Fruit fly (Drosophila melanogaster): Measurements from ENCODE around the gene CG31131.

DNA sequence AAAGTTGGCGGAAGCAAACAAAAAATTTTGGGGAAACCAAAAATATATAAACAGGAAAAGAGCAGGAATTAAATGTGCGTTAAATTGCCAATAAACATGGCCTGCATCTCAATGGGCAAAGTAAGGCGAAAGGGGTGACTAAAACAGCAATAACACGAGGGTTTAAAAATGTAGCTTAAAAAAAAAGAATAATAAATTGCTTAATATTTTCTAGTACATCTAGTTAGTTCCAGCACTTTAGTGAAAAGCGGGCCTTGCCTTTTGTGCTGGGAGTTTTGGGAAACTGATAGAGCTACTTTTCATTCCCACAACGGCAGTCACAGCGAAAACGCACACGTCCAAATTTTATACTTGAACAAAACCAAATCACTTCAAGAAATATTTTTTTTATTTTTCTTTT, 50.9 kb downstream of the CG31131 start, which contains the start of gene mil:
- TF ChIP-seq EcR (GFP tag; optimal IDR thresholded peaks at IDR 0.05) (no peak), CG32121 (GFP tag; IDR thresholded peaks at IDR 0.05) (no peak), CG17806 (tag; optimal IDR thresholded peaks at IDR 0.05) (no peak)

Measured in whole organism, pupa.